Worm (Caenorhabditis elegans): Measurements from ENCODE around the gene puf-5.

Gene puf-5

ce11 chrII:8577509-8578099 is 2.3 kb downstream of the puf-5 start, which contains the start of gene F54C9.9:
F54C9.9 (plus strand) TSS chrII:8578049.
- TF ChIP-seq hlh-13 (GFP tag; optimal IDR thresholded peaks at IDR 0.05) (no peak), nhr-232 (tag; optimal IDR thresholded peaks at IDR 0.05) (no peak), fkh-6 (tag; optimal IDR thresholded peaks at IDR 0.05) (no peak), unc-55 (GFP tag; optimal IDR thresholded peaks at IDR 0.05) (no peak), odd-2 (tag; optimal IDR thresholded peaks at IDR 0.05) (no peak), pat-9 (tag; optimal IDR thresholded peaks at IDR 0.05) (no peak), ceh-19 (GFP tag; optimal IDR thresholded peaks at IDR 0.05) (no peak)

DNA sequence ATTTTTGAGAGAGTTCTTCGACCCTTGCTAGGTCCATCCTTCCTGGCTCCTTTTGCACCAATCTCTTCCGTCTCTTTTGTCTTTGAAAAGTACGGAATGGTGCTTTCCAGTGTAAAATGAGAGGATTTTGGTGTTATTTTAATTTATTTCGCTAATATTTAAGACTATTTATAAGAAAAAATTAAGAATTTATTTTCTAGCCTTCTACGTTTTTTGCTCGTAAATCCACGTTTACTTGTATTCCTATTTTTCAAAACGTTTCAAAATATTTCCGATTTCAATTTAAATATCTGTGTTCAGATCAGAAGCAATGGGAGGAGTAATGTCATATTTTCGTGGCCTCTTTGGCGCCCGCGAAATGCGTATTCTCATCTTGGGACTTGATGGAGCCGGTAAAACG is 6.4 kb downstream of the puf-5 start, which contains the start of gene arl-1:
Gene arl-1, plus strand, starts transcription at position 301 of the 400 bp plus-strand sequence.
- no peak for TF ChIP-seq ahr-1 (tag; optimal IDR thresholded peaks at IDR 0.05)
- TF ChIP-seq pha-2 (tag; optimal IDR thresholded peaks at IDR 0.05): no peak
- no peak for TF ChIP-seq nhr-11 (tag; optimal IDR thresholded peaks at IDR 0.05)
- TF ChIP-seq mec-3 (tag; optimal IDR thresholded peaks at IDR 0.05; ENCODE audit: borderline replicate concordance): no peak
- no peak for TF ChIP-seq elt-2 (tag; optimal IDR thresholded peaks at IDR 0.05)
- TF ChIP-seq sdc-2 (tag; optimal IDR thresholded peaks at IDR 0.05): no peak
- TF ChIP-seq ceh-45 (GFP tag; IDR thresholded peaks at IDR 0.05): no peak
- TF ChIP-seq unc-55 (GFP tag; optimal IDR thresholded peaks at IDR 0.05): no peak
- TF ChIP-seq ceh-22 (tag; optimal IDR thresholded peaks at IDR 0.05): no peak
- TF ChIP-seq tbx-2 (tag; optimal IDR thresholded peaks at IDR 0.05): no peak
- TF ChIP-seq hlh-15 (tag; optimal IDR thresholded peaks at IDR 0.05): no peak
- TF ChIP-seq pag-3 (tag; optimal IDR thresholded peaks at IDR 0.05; ENCODE audit: borderline replicate concordance): no peak
- TF ChIP-seq F13H6.1 (tag; optimal IDR thresholded peaks at IDR 0.05): no peak
- TF ChIP-seq nfya-1 (tag; optimal IDR thresholded peaks at IDR 0.05): no peak
- no peak for TF ChIP-seq syd-9 (tag; optimal IDR thresholded peaks at IDR 0.05)
- TF ChIP-seq dmd-4 (tag; optimal IDR thresholded peaks at IDR 0.05; ENCODE audit: borderline replicate concordance): no peak

DNA sequence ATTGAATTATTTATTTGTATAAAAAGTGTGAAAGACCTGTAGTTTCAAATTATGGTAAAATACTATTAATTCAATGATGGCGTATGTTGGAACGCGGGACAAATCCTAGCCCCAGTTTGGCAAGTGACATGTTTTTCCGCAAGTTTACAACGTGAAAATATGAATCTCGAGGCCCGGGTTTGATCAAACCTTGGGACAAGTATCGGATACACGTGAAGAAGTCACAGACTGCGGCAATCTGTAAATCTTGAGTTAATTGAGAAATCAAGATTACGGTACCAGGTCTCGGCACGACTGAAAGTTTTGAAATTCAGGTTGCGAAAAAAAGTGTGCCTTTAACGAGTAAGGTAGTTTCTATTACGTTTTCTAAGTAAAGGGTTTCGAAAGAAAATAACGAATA is 7.7 kb downstream of the puf-5 start:
- TF ChIP-seq ceh-2 (tag; optimal IDR thresholded peaks at IDR 0.05) (no peak), eyg-1 (tag; optimal IDR thresholded peaks at IDR 0.05) (no peak), ama-1 (optimal IDR thresholded peaks at IDR 0.05) (peak; percentile 33), ceh-6 (GFP tag; optimal IDR thresholded peaks at IDR 0.05) (no peak), unc-86 (tag; optimal IDR thresholded peaks at IDR 0.05) (no peak), ceh-48 (tag; optimal IDR thresholded peaks at IDR 0.05) (no peak), hlh-6 (tag; optimal IDR thresholded peaks at IDR 0.05) (no peak)

DNA sequence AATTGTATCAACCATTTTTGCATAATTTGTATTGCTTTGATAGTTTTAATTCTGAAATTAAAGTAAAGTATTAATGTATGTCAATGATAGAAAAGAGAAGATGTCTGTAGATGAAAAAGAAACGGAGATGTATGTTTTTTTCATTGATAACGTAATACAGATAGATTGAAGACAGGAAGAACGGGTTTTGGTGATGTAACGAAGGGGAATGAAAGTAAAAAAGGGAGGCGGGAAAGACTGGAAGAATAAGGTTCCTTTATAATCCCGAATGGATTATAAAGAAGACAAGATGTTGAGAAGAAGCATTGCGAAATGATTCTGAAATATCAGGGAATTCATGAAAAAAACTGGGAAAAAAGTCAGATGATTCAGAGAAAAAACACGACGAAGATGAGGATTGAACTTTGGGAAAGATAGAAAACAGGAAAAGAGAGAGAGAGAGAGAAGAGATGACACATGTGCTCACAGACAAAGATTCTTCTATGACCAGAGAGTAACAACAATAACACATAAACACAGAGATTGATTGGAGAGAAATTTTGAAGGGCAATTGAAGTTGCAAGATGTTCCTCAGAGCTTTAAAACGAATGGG is 9.8 kb downstream of the puf-5 start, which contains the start of gene F54C9.11:
Gene F54C9.11, minus strand, starts transcription at position 51 of the 592 bp plus-strand sequence.
- TF ChIP-seq unc-42 (tag; optimal IDR thresholded peaks at IDR 0.05) (no peak), odd-2 (tag; optimal IDR thresholded peaks at IDR 0.05) (no peak), nfya-1 (tag; optimal IDR thresholded peaks at IDR 0.05) (no peak), ceh-31 (tag; optimal IDR thresholded peaks at IDR 0.05) (no peak), elt-2 (tag; optimal IDR thresholded peaks at IDR 0.05) (no peak), sdc-2 (tag; optimal IDR thresholded peaks at IDR 0.05) (no peak), hlh-6 (tag; optimal IDR thresholded peaks at IDR 0.05) (no peak), hlh-30 (tag; optimal IDR thresholded peaks at IDR 0.05; ENCODE audit: insufficient read depth) (no peak), gmeb-2 (tag; optimal IDR thresholded peaks at IDR 0.05) (no peak), sox-4 (tag; optimal IDR thresholded peaks at IDR 0.05) (no peak), hlh-13 (GFP tag; optimal IDR thresholded peaks at IDR 0.05) (no peak), ahr-1 (tag; optimal IDR thresholded peaks at IDR 0.05) (no peak)

ce11 chrII:8585921-8586320 is 10.6 kb downstream of the puf-5 start:
- TF ChIP-seq eyg-1 (tag; optimal IDR thresholded peaks at IDR 0.05): no peak
- TF ChIP-seq unc-86 (tag; optimal IDR thresholded peaks at IDR 0.05): no peak
- no peak for TF ChIP-seq pros-1 (tag; optimal IDR thresholded peaks at IDR 0.05)
- no peak for TF ChIP-seq ahr-1 (tag; optimal IDR thresholded peaks at IDR 0.05)
- TF ChIP-seq C08G9.2 (tag; optimal IDR thresholded peaks at IDR 0.05): no peak
- no peak for TF ChIP-seq hlh-30 (tag; optimal IDR thresholded peaks at IDR 0.05; ENCODE audit: insufficient read depth)
- no peak for TF ChIP-seq nhr-232 (tag; optimal IDR thresholded peaks at IDR 0.05)
- no peak for TF ChIP-seq sox-4 (tag; optimal IDR thresholded peaks at IDR 0.05)
- TF ChIP-seq pha-4 (tag; optimal IDR thresholded peaks at IDR 0.05): no peak
- no peak for TF ChIP-seq ceh-22 (tag; optimal IDR thresholded peaks at IDR 0.05)
- no peak for TF ChIP-seq ceh-48 (tag; optimal IDR thresholded peaks at IDR 0.05)

Measured in whole organism, late embryonic.